Fruit fly (Drosophila melanogaster) S2 (cell line): ENCODE results near the gene Flo2.

Source experiments
- CG8478 ChIP-seq: fragments of >200 bp; optimal IDR thresholded peaks from 2 replicates; lab custom pipeline; 2018
- CTCF ChIP-seq, 2 experiments: fragments of >200 bp; optimal IDR thresholded peaks; 2 replicates each; lab custom pipeline; 2018

Gene Flo2

dm6 chrX:14839047-14839446, at the start of gene Flo2, which contains the start of gene CG32590:
Gene Flo2 (plus strand): TSS chrX:14839376.
Gene CG32590 (minus strand): TSS chrX:14839106.
- no peak for TF ChIP-seq CTCF (optimal IDR thresholded peaks at IDR 0.05; lab: Kevin White, UChicago)

- no peak for TF ChIP-seq CTCF (optimal IDR thresholded peaks at IDR 0.05; lab: Kevin White, UChicago)
Measured at dm6 chrX:14802611-14803110, 36.5 kb upstream of the Flo2 start.

- TF ChIP-seq CG8478 (lab: Kevin White, UChicago) (no peak), CTCF (optimal IDR thresholded peaks at IDR 0.05; lab: Kevin White, UChicago) (no peak)
Measured at dm6 chrX:14805646-14806045, 33.5 kb upstream of the Flo2 start.

dm6 chrX:14810433-14810832, 28.7 kb upstream of the Flo2 start:
- no peak for TF ChIP-seq CG8478 (lab: Kevin White, UChicago)
- no peak for TF ChIP-seq CTCF (optimal IDR thresholded peaks at IDR 0.05; lab: Kevin White, UChicago)

dm6 chrX:14812239-14812638, 26.9 kb upstream of the Flo2 start:
- TF ChIP-seq CTCF (optimal IDR thresholded peaks at IDR 0.05; lab: Kevin White, UChicago) (no peak), CG8478 (lab: Kevin White, UChicago) (no peak)

- TF ChIP-seq CTCF (optimal IDR thresholded peaks at IDR 0.05; lab: Kevin White, UChicago) (no peak), CG8478 (lab: Kevin White, UChicago) (no peak)
Measured at dm6 chrX:14824690-14825469, 14.3 kb upstream of the Flo2 start.

dm6 chrX:14825470-14825787, 13.7 kb upstream of the Flo2 start:
- TF ChIP-seq CG8478 (lab: Kevin White, UChicago) (no peak), CTCF (optimal IDR thresholded peaks at IDR 0.05; lab: Kevin White, UChicago) (no peak)

- TF ChIP-seq CTCF (optimal IDR thresholded peaks at IDR 0.05; lab: Kevin White, UChicago), result no peak
- no peak for TF ChIP-seq CG8478 (lab: Kevin White, UChicago)
Measured at dm6 chrX:14825922-14826617, 13.1 kb upstream of the Flo2 start, which contains the start of gene rut. Gene rut (minus strand): TSS chrX:14826073.

- TF ChIP-seq CTCF (optimal IDR thresholded peaks at IDR 0.05; lab: Kevin White, UChicago), result no peak
- no peak for TF ChIP-seq CG8478 (lab: Kevin White, UChicago)
Measured at dm6 chrX:14827643-14828042, 11.5 kb upstream of the Flo2 start.

- TF ChIP-seq CTCF (optimal IDR thresholded peaks at IDR 0.05; lab: Kevin White, UChicago), result no peak
- TF ChIP-seq CG8478 (lab: Kevin White, UChicago), result no peak
Measured at dm6 chrX:14831713-14832561, 7.2 kb upstream of the Flo2 start, which contains the start of gene CG14408. Gene CG14408 (minus strand): TSS chrX:14832033.

- TF ChIP-seq CG8478 (lab: Kevin White, UChicago) (no peak), CTCF (optimal IDR thresholded peaks at IDR 0.05; lab: Kevin White, UChicago) (no peak)
Measured at dm6 chrX:14832562-14833303, 6.4 kb upstream of the Flo2 start, which contains the start of gene CG14411. Gene CG14411 (plus strand): TSS chrX:14832647.

- no peak for TF ChIP-seq CTCF (optimal IDR thresholded peaks at IDR 0.05; lab: Kevin White, UChicago)
Measured at dm6 chrX:14836425-14836824, 2.8 kb upstream of the Flo2 start, which contains the start of gene CG14410. Gene CG14410 (plus strand): TSS chrX:14836725.

dm6 chrX:14837983-14838382, 1.2 kb upstream of the Flo2 start, which contains the start of gene Grx5:
Gene Grx5 (minus strand): TSS chrX:14838198.
- no peak for TF ChIP-seq CG8478 (lab: Kevin White, UChicago)
- no peak for TF ChIP-seq CTCF (optimal IDR thresholded peaks at IDR 0.05; lab: Kevin White, UChicago)
